Fruit fly (Drosophila melanogaster) whole organism: ENCODE measurements around the gene Mi-2.

Experiments used
- CG8478 ChIP-seq: fragments of >200 bp; optimal IDR thresholded peaks from 2 replicates; lab custom pipeline; 2018; ENCODE audit warnings: inconsistent platforms
- Dll ChIP-seq: fragments of >200 bp; optimal IDR thresholded peaks from 2 replicates; lab custom pipeline; 2017
- EcR ChIP-seq, 2 experiments: fragments of >200 bp; optimal IDR thresholded peaks; 2 replicates each; lab custom pipeline; 2017; ENCODE audit warnings: missing biosample characterization in 2 of 2, missing genetic modification characterization in 2 of 2, missing genetic modification reagents in 2 of 2
- pan ChIP-seq: fragments of >200 bp; optimal IDR thresholded peaks from 2 replicates; lab custom pipeline; 2017
- psq ChIP-seq: fragments of >200 bp; optimal IDR thresholded peaks from 2 replicates; lab custom pipeline; 2017
- usp ChIP-seq: fragments of >200 bp; optimal IDR thresholded peaks from 2 replicates; lab custom pipeline; 2017; ENCODE audit warnings: missing biosample characterization, missing genetic modification characterization, mixed read lengths

Mi-2 gene

DNA sequence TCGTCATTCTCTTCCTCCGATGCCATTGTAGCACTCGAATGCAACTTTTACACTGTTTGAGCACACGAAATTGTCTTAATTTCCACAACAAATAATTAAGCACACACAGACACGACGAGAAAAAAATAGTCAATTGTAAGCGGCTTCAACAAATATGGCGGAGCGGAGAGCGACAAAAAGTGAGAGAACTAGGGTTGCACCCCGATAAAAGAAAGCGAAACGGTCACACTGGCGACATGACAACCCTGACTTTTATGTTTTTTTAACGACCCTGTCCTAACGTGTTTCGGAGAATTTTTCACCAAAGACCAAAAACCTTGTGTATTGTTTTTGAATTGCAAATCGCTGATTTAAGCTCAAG lies at the start of gene Mi-2, which contains the start of gene Prp3:
TSS of gene Mi-2 (minus strand) at position 162 of the 361 bp plus-strand sequence.
TSS of gene Prp3 (plus strand) at position 247 of the 361 bp plus-strand sequence.
- TF ChIP-seq psq (no peak), pan (lab: Kevin White, UChicago) (no peak), Dll (lab: Kevin White, UChicago) (no peak), EcR (GFP tag; optimal IDR thresholded peaks at IDR 0.05; lab: Kevin White, UChicago) (no peak), usp (GFP tag; lab: Kevin White, UChicago) (no peak), CG8478 (lab: Kevin White, UChicago) (no peak)

DNA sequence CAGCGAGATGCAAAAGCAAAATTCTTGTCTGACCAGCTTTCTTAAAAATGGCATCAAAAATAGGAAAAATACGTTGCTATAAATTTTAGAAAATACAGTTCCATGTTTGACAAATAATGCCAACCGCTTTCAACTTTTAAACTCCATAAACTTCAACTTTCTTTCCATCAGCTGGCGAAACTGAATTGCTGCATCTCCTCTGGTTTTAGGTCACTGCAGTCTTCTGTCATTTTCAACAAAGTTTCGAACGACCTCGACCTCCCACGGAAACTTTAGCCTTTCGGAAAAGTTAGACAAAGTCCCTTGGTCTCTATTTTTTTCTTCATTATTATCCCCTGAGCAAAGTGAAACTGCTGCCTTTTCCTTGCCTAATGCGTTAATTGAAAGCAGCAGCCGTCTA lies 45.7 kb upstream of the Mi-2 start, which contains the start of gene CG42263:
TSS of gene CG42263 (minus strand) at position 101 of the 400 bp plus-strand sequence.
- TF ChIP-seq psq = no peak
- no peak for TF ChIP-seq Dll (lab: Kevin White, UChicago)
- TF ChIP-seq pan (lab: Kevin White, UChicago) = no peak

DNA sequence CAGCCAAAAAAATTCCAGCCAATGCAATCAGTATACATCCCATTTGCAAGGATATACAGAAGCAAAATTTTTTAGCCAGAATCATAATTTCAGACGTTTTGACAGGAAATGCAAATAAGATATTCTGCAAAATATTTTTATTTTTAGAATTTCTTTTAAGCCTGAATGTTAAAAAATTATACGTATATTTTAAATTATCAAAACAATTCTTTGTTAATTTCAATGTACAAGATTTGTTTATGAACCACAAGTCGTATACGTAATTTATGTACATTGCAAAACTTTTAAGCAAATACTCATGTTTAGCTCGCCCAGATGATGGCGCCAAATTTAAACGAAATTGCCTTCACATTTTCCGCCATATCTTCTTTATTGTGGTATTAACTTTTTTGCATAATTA lies 44.4 kb upstream of the Mi-2 start, which contains the start of gene CG42654:
TSS of gene CG42654 (minus strand) at position 101 of the 400 bp plus-strand sequence.
- TF ChIP-seq EcR (GFP tag; optimal IDR thresholded peaks at IDR 0.05; lab: Kevin White, UChicago) = no peak
- no peak for TF ChIP-seq pan (lab: Kevin White, UChicago)
- no peak for TF ChIP-seq usp (GFP tag; lab: Kevin White, UChicago)

DNA sequence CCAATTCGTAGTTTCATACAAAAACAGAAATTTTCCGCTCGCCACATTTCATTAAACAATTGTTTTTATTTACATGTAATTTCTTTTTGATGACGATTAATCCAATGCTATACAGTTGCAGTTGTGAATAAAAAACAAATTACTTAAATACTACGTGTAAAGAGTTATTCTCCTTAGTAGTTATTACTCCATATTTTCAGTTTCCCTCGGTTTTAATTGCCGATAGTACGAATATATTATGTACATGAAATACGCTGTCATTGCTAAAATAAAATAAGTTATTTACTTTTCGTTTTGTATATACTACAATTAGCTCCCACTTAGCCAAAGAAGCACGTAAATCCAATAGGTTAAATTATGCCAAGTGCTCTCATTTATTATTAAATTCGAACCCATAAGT lies 43.6 kb upstream of the Mi-2 start, which contains the start of gene CG42655:
TSS of gene CG42655 (minus strand) at position 101 of the 400 bp plus-strand sequence.
- TF ChIP-seq Dll (lab: Kevin White, UChicago) = no peak
- no peak for TF ChIP-seq pan (lab: Kevin White, UChicago)

DNA sequence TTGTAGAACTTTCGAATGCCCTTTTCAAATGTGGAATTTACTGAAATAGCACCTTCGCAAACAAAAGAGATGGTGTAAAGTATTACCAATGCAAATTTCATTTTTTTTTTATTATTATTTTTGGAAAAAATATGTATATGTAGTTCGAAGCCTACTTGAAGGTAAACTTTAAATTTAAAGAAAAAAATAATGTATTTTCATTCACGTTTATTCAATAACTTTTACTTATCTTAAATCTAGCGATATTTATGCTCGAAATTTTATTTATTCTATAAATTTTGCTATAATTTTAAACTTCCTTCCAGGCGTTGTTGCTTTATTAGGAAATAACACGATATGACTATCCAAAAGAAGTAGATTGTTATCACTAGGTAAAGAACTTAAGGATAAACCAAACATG lies 42.7 kb upstream of the Mi-2 start, which contains the start of gene CG33710:
TSS of gene CG33710 (minus strand) at position 101 of the 400 bp plus-strand sequence.
- no peak for TF ChIP-seq usp (GFP tag; lab: Kevin White, UChicago)
- TF ChIP-seq CG8478 (lab: Kevin White, UChicago) = no peak
- no peak for TF ChIP-seq EcR (GFP tag; optimal IDR thresholded peaks at IDR 0.05; lab: Kevin White, UChicago)
- TF ChIP-seq pan (lab: Kevin White, UChicago) = no peak
- no peak for TF ChIP-seq psq
- TF ChIP-seq Dll (lab: Kevin White, UChicago) = no peak

DNA sequence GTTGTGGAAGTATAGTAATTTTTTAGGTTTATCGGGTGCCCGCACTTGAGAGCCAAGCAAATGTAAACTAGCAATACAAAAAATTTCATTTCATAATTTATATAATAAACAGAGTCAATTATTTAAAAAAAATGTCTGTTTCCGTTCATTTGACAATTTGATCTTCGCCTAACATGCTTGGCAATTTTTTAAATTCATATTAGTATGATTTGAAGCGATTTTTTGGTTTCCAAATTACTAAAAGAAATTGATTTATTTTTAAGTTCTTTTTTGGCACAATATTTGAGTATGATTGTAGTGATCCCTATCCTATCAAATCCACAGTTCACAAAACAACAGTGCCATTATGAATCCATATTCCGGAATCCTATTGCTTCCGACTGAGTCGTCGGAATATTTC lies 41.9 kb upstream of the Mi-2 start, which contains the start of gene CG34258:
TSS of gene CG34258 (minus strand) at position 101 of the 400 bp plus-strand sequence.
- TF ChIP-seq psq = no peak

DNA sequence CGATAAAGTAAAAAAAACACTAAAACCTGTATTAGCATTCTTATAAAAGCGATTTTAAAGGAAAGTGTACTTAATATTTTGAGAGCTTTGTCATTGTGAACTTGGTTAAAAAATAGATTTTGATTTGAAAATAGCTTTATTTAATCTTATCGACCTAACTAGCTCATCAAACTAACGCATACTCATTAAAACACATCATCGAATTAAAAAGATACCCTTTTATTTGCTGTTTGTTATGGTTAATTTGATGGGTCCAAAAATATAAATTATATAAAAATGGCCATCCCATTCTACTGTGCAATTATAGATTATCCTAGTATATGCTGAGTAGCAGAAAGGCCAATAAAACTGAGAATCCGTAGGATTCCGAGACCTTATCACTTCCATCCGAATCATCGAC lies 41.0 kb upstream of the Mi-2 start, which contains the start of gene CG32219:
TSS of gene CG32219 (minus strand) at position 101 of the 400 bp plus-strand sequence.
- TF ChIP-seq CG8478 (lab: Kevin White, UChicago) (no peak), psq (no peak), Dll (lab: Kevin White, UChicago) (no peak), EcR (GFP tag; optimal IDR thresholded peaks at IDR 0.05; lab: Kevin White, UChicago) (no peak), usp (GFP tag; lab: Kevin White, UChicago) (no peak), pan (lab: Kevin White, UChicago) (no peak)

DNA sequence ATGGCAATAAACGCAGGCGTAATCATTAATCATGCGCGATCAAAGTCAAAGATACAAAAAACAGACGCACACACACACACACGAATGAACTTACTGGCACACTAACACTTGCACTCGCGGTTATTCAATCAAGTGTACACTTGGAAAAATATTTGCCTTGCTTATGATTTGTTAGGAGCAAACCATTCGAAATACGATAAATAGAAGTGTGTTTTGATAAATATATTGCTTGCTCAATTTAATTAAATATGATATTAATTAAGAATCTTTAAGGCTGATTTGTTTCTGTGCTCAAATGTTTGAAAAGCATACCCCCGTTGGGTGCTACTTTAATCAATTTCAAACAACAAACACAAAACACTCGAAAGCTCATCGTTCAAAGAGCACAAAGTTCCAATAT lies 35.5 kb upstream of the Mi-2 start:
- TF ChIP-seq CG8478 (lab: Kevin White, UChicago) (no peak), pan (lab: Kevin White, UChicago) (no peak), psq (no peak), usp (GFP tag; lab: Kevin White, UChicago) (no peak)

DNA sequence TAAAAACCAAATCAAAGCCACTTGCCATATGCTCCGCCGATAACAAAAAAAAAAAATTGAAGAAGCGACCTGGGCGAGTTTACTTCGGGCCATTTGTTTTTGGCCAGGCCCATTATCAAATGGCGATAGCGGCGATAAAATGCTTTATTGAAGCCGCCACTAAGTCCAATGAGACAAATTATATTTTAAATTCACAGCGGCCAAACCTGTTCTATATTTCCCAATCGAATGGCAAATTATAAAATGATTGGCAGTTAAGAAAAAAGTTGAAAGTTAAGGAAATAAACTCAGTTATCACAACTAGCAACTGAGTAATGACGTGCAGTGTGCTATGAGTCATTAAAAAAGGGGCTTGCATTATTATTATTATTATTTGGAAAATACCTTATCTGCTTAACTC lies 31.1 kb upstream of the Mi-2 start:
- TF ChIP-seq usp (GFP tag; lab: Kevin White, UChicago) = no peak
- no peak for TF ChIP-seq EcR (GFP tag; optimal IDR thresholded peaks at IDR 0.05; lab: Kevin White, UChicago)
- no peak for TF ChIP-seq Dll (lab: Kevin White, UChicago)
- no peak for TF ChIP-seq CG8478 (lab: Kevin White, UChicago)
- TF ChIP-seq pan (lab: Kevin White, UChicago) = no peak
- no peak for TF ChIP-seq psq

DNA sequence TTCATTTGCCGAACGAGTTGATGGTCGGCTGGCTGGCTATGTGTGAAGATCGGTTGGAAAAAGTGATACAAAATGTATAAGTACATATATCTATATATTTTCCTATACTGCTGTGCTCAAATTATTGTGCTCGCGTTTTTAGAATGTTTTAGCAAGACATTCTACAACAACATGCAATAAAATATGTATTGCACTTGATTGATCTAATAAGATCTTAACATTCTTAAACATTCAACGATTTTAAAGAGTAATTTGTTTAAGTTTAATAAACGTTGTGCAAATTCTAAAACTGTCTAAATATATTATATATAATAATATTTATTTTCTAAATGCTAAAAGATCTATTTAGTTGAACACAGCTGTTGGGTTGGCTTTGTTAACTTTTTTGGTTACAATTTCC lies 30.3 kb upstream of the Mi-2 start:
- TF ChIP-seq psq = no peak
- no peak for TF ChIP-seq EcR (GFP tag; optimal IDR thresholded peaks at IDR 0.05; lab: Kevin White, UChicago)
- no peak for TF ChIP-seq pan (lab: Kevin White, UChicago)
- no peak for TF ChIP-seq Dll (lab: Kevin White, UChicago)
- no peak for TF ChIP-seq usp (GFP tag; lab: Kevin White, UChicago)
- no peak for TF ChIP-seq CG8478 (lab: Kevin White, UChicago)

DNA sequence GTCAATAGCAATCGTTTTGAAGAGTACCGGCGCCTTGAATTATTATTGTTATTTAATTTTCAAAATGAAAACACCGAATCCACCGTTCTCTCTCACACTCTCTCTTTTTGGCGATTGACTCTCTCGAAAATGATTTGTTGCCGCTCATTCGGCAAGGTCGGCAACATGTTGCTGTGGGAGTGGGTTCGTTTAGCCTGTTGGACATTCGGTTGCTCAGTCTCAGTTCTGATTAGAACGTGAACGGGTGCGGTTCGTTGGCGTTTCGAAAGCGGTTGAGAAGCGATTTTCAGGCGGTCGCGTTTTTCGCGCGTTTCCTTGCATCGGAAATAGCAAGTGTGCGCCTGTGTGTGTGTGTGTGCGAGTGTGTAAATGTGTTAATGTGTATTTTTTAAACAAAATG lies 29.0 kb upstream of the Mi-2 start, which contains the start of gene Ac76E:
TSS of gene Ac76E (plus strand) at position 264 of the 400 bp plus-strand sequence.
- no peak for TF ChIP-seq usp (GFP tag; lab: Kevin White, UChicago)
- TF ChIP-seq psq = no peak
- no peak for TF ChIP-seq pan (lab: Kevin White, UChicago)

DNA sequence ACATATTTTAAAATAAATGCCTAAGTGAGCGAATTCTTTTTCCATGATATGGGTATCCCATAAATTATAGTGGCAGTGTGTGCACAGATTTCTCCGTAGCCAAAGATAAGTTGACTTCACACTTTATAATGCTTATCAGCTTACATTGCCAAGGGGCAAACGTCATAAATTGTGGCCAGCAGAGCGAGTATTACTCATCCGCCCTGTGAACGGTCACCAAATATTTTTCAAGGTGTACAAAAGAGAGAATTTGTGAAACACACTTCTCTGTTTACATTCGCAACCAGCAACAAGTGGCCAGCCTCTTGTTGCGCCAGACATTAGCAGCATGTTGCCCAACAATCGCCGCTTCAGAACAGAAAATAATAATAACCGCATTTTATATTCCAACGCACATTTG lies 22.9 kb upstream of the Mi-2 start:
- TF ChIP-seq EcR (GFP tag; optimal IDR thresholded peaks at IDR 0.05; lab: Kevin White, UChicago) = no peak
- TF ChIP-seq CG8478 (lab: Kevin White, UChicago) = no peak
- TF ChIP-seq psq = no peak
- no peak for TF ChIP-seq usp (GFP tag; lab: Kevin White, UChicago)
- no peak for TF ChIP-seq pan (lab: Kevin White, UChicago)
- TF ChIP-seq Dll (lab: Kevin White, UChicago) = no peak

DNA sequence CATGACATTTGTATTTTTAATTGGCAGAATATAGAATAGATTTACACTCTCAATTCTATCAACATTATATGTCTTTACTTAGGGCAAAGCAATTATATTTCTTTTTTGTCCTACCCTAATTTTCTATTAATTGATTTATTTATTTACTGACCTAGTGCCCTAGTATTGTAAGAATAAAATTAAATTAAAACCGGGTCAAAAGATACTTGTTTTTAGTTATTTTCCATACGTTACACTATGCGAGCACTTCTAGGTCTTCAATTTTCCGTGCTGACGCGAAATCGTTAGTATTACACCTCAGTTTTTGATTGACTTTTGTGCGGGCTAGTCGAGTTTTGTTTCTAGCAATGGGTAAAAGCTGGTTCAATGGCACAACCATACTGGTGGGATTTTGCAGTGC lies 21.4 kb upstream of the Mi-2 start, which contains the start of gene CG46462:
TSS of gene CG46462 (plus strand) at position 301 of the 400 bp plus-strand sequence.
- no peak for TF ChIP-seq Dll (lab: Kevin White, UChicago)
